Fruit fly (Drosophila melanogaster) whole organism, pupa: ENCODE results near the gene Ir62a.

Experiments used
- EcR ChIP-seq: fragments of 200-800 bp; sonication (Bioruptor generic); optimal IDR thresholded peaks from 3 replicates; lab custom pipeline; 2019; ENCODE audit warnings: missing biosample characterization, missing genetic modification characterization, mild to moderate bottlenecking, moderate library complexity, missing genetic modification reagents
- Pif1B ChIP-seq: fragments of 200-800 bp; sonication (Bioruptor generic); optimal IDR thresholded peaks from 3 replicates; lab custom pipeline; 2016; ENCODE audit warnings: missing biosample characterization, missing genetic modification characterization
- Snoo ChIP-seq: fragments of 200-800 bp; sonication (Bioruptor generic); optimal IDR thresholded peaks from 3 replicates; lab custom pipeline; 2017; ENCODE audit warnings: missing biosample characterization, mild to moderate bottlenecking, missing genetic modification characterization, inconsistent platforms
- fd96Ca ChIP-seq: fragments of 200-800 bp; sonication (Bioruptor generic); IDR thresholded peaks from 3 replicates; pipeline ENCODE4 v1.3.6; 2022; ENCODE audit warnings: missing biosample characterization, missing genetic modification characterization

DNA sequence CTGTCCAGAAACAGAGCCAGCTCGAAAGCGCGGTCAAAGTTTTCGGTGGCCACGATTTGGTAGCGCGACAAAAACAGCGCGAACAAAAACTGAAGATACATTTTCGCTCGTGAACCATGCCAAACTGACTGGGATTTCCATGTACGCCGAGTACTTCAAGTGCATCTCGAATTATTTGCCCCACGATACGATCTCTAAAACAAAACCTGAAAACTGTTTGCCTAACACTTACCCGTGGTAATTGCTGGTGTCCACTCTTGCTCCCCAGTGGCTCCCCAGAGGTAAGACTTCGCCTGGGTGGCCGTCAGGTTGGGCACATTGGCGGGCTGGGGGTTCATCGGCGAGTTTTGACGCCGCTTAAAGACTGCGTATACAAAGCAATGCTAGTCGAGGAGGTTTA is at the start of gene Ir62a:
- no peak for TF ChIP-seq Snoo (tag; lab: Kevin White, UChicago)
- TF ChIP-seq Pif1B: no peak
- TF ChIP-seq EcR (GFP tag; lab: Kevin White, UChicago): no peak
- TF ChIP-seq fd96Ca (GFP tag; lab: Robert Waterston, UW): no peak
